Worm (Caenorhabditis elegans): ENCODE results near the gene Y77E11A.7.

The Y77E11A.7 gene

ce11 chrIV:1430261-1430660, 10.6 kb upstream of the Y77E11A.7 start, which contains the start of gene Y77E11A.23:
TSS of gene Y77E11A.23 (minus strand) at chrIV:1430367.
- TF ChIP-seq hsf-1 (GFP tag; IDR thresholded peaks at IDR 0.05) (no peak), Y95B8A.8 (GFP tag; IDR thresholded peaks at IDR 0.05) (no peak), nfyb-1 (GFP tag; IDR thresholded peaks at IDR 0.05) (no peak)

DNA sequence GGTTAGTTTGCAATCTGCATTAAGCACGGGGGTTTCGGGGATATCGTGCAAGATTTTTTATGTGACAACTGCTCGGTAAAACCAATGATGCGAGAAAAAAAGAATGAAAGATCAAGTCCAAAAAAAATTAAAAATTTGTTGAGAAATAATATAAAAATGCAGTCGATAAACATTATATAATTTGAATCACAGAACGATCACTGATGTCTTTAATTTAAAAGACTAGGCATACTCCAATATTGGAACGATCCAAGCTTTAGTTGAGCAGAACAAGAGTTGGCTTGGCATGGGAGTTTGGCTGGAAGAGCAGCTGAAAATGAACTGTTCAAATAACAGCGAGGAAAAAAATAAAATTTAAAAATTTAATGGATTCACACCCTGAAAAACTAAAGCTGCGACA, 7.6 kb upstream of the Y77E11A.7 start, which contains the start of gene clec-171:
clec-171 (minus strand) TSS at position 101 of the 400 bp plus-strand sequence.
- TF ChIP-seq dox-1 (GFP tag; IDR thresholded peaks at IDR 0.05) (no peak), bed-2 (GFP tag; IDR thresholded peaks at IDR 0.05) (no peak), nhr-27 (tag; optimal IDR thresholded peaks at IDR 0.05) (no peak), F52B5.7 (tag; optimal IDR thresholded peaks at IDR 0.05) (no peak), lin-40 (tag; optimal IDR thresholded peaks at IDR 0.05) (no peak), ztf-25 (GFP tag; IDR thresholded peaks at IDR 0.05) (no peak), lsy-27 (tag; optimal IDR thresholded peaks at IDR 0.05; ENCODE audit: borderline replicate concordance, insufficient read depth) (no peak), somi-1 (GFP tag; optimal IDR thresholded peaks at IDR 0.05) (no peak), mes-4 (tag; optimal IDR thresholded peaks at IDR 0.05) (no peak), mcd-1 (GFP tag; IDR thresholded peaks at IDR 0.05) (no peak), D2030.7 (GFP tag; IDR thresholded peaks at IDR 0.05) (no peak), C17E4.6 (GFP tag; IDR thresholded peaks at IDR 0.05) (no peak), lir-1 (GFP tag; conservative IDR thresholded peaks at IDR 0.05) (no peak), hsf-1 (GFP tag; IDR thresholded peaks at IDR 0.05) (no peak), hrde-1 (tag; optimal IDR thresholded peaks at IDR 0.05; ENCODE audit: borderline replicate concordance) (no peak), ceh-100 (GFP tag; IDR thresholded peaks at IDR 0.05) (no peak), F22D6.2 (tag; optimal IDR thresholded peaks at IDR 0.05) (no peak)

DNA sequence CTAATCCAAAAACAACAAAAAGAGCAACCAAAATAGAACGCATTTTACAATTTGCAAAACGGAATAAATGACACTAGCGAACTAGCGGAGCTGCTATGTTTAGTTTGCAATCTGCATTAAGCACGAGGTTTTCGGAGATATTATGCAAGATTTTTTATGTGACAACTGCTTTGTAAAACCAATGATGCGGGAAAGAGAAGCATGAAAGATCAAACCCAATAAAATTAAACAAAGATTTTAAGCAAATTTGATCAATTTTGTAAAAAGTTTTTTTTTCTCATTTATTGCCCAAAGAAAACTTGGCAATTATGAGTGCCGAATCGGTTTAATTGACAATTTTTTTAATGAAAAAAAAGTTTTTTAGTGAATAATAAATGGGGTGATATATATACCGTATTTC, 5.3 kb upstream of the Y77E11A.7 start, which contains the start of gene Y77E11A.8:
Y77E11A.8 (minus strand) TSS at position 101 of the 400 bp plus-strand sequence.
- TF ChIP-seq him-1 (tag; optimal IDR thresholded peaks at IDR 0.05) (no peak), nhr-90 (tag; optimal IDR thresholded peaks at IDR 0.05) (no peak), cebp-2 (GFP tag; IDR thresholded peaks at IDR 0.05) (no peak), F55B11.4 (tag; optimal IDR thresholded peaks at IDR 0.05; ENCODE audit: borderline replicate concordance, insufficient read depth) (no peak), madf-10 (tag; optimal IDR thresholded peaks at IDR 0.05) (no peak), F52B5.7 (tag; optimal IDR thresholded peaks at IDR 0.05) (no peak), lin-26 (GFP tag; IDR thresholded peaks at IDR 0.05) (no peak), ekl-4 (GFP tag; IDR thresholded peaks at IDR 0.05) (no peak), dox-1 (GFP tag; IDR thresholded peaks at IDR 0.05) (no peak)

- TF ChIP-seq hmg-1.2 (GFP tag; IDR thresholded peaks at IDR 0.05): peak; percentile 26; the same call in 1 of the 2 replicates
- TF ChIP-seq F33H1.4 (GFP tag; IDR thresholded peaks at IDR 0.05): peak; percentile 93
- peak; percentile 81 for TF ChIP-seq madf-6 (GFP tag; IDR thresholded peaks at IDR 0.05)
- peak; percentile 89 for TF ChIP-seq xnd-1 (tag; optimal IDR thresholded peaks at IDR 0.05)
- peak; percentile 53 for TF ChIP-seq ceh-91 (GFP tag; IDR thresholded peaks at IDR 0.05)
- TF ChIP-seq gei-17 (GFP tag; optimal IDR thresholded peaks at IDR 0.05): no peak
- peak; percentile 47; the same call in 1 of the 2 replicates for TF ChIP-seq D2030.7 (GFP tag; IDR thresholded peaks at IDR 0.05)
- peak; percentile 95 for TF ChIP-seq lsl-1 (GFP tag; optimal IDR thresholded peaks at IDR 0.05)
- peak; percentile 48 for TF ChIP-seq lin-54 (GFP tag; optimal IDR thresholded peaks at IDR 0.05)
- TF ChIP-seq madf-8 (GFP tag; conservative IDR thresholded peaks at IDR 0.05): peak; percentile 72
- TF ChIP-seq F57C9.4 (tag; optimal IDR thresholded peaks at IDR 0.05): no peak
- TF ChIP-seq ceh-40 (GFP tag; IDR thresholded peaks at IDR 0.05): no peak
Measured at ce11 chrIV:1420603-1421002, 954 bp upstream of the Y77E11A.7 start, which contains the start of gene jtr-1. TSS of gene jtr-1 (plus strand) at chrIV:1420929.
